Fruit fly (Drosophila melanogaster) whole organism, wandering third instar larva: ENCODE data around the gene lectin-21Cb.

ENCODE experiments used
- Abd-B ChIP-seq: fragments of >200 bp; optimal IDR thresholded peaks from 2 replicates; lab custom pipeline; 2017; ENCODE audit warnings: missing biosample characterization, missing genetic modification characterization
- CG32264 ChIP-seq: fragments of 200-800 bp; sonication (Bioruptor generic); optimal IDR thresholded peaks from 2 replicates; lab custom pipeline; 2016; ENCODE audit warnings: missing biosample characterization, missing genetic modification characterization
- CG9705 ChIP-seq: fragments of 200-800 bp; sonication (Bioruptor generic); optimal IDR thresholded peaks from 2 replicates; lab custom pipeline; 2018; ENCODE audit warnings: missing biosample characterization, mild to moderate bottlenecking, missing genetic modification characterization
- CrebA ChIP-seq: fragments of 200-800 bp; sonication (Bioruptor generic); optimal IDR thresholded peaks from 2 replicates; lab custom pipeline; 2016; ENCODE audit warnings: missing biosample characterization, mild to moderate bottlenecking, missing genetic modification characterization, borderline replicate concordance
- Dfd ChIP-seq: fragments of >200 bp; optimal IDR thresholded peaks from 2 replicates; lab custom pipeline; 2017; ENCODE audit warnings: missing biosample characterization, missing genetic modification characterization
- Dif ChIP-seq: fragments of 200-275, 200-300 bp; sonication (Bioruptor generic); optimal IDR thresholded peaks from 2 replicates; lab custom pipeline; 2018; ENCODE audit warnings: missing biosample characterization, missing genetic modification characterization; ENCODE audit not compliant: partially characterized antibody
- GATAd ChIP-seq: sonication (Bioruptor generic); optimal IDR thresholded peaks from 2 replicates; lab custom pipeline; 2016; ENCODE audit warnings: missing biosample characterization, missing genetic modification characterization
- HLH106 ChIP-seq: fragments of 200-800 bp; optimal IDR thresholded peaks from 3 replicates; lab custom pipeline; 2019; ENCODE audit warnings: missing biosample characterization, mild to moderate bottlenecking, missing genetic modification characterization, moderate library complexity
- Hnf4 ChIP-seq: fragments of 200-800 bp; sonication (Bioruptor generic); optimal IDR thresholded peaks from 2 replicates; lab custom pipeline; 2016; ENCODE audit warnings: missing biosample characterization, mild to moderate bottlenecking, missing genetic modification characterization
- Hr78 ChIP-seq: fragments of >200 bp; optimal IDR thresholded peaks from 2 replicates; lab custom pipeline; 2017; ENCODE audit warnings: missing biosample characterization, missing genetic modification characterization
- Hr83 ChIP-seq: fragments of 200-300 bp; sonication (Bioruptor generic); optimal IDR thresholded peaks from 2 replicates; lab custom pipeline; 2016; ENCODE audit warnings: missing biosample characterization, mild to moderate bottlenecking, missing genetic modification characterization, moderate library complexity; ENCODE audit not compliant: poor library complexity, severe bottlenecking
- Jra ChIP-seq: sonication (Bioruptor generic); optimal IDR thresholded peaks from 2 replicates; lab custom pipeline; 2016; ENCODE audit warnings: missing biosample characterization, missing genetic modification characterization
- Mio ChIP-seq: sonication (Bioruptor generic); optimal IDR thresholded peaks from 2 replicates; lab custom pipeline; 2016; ENCODE audit warnings: missing biosample characterization, missing genetic modification characterization
- Myc ChIP-seq: fragments of >200 bp; optimal IDR thresholded peaks from 2 replicates; lab custom pipeline; 2017
- N ChIP-seq: fragments of >200 bp; optimal IDR thresholded peaks from 2 replicates; lab custom pipeline; 2018; ENCODE audit warnings: missing biosample characterization, missing external identifiers, missing genetic modification characterization
- OdsH ChIP-seq: fragments of 200-800 bp; sonication (Bioruptor generic); optimal IDR thresholded peaks from 2 replicates; lab custom pipeline; 2016; ENCODE audit warnings: missing biosample characterization, mild to moderate bottlenecking, missing genetic modification characterization
- Rel ChIP-seq, 2 experiments: fragments of 200-800 bp; sonication (Bioruptor generic) in 1 of 2; optimal IDR thresholded peaks; 2 replicates in 1 of 2; 3 replicates in 1 of 2; lab custom pipeline; 2016 to 2019; ENCODE audit warnings: mild to moderate bottlenecking in 2 of 2, missing biosample characterization in 2 of 2, missing genetic modification characterization in 2 of 2, moderate library complexity in 1 of 2
- Sp1 ChIP-seq: fragments of 200-800 bp; sonication (Bioruptor generic); optimal IDR thresholded peaks from 3 replicates; lab custom pipeline; 2019; ENCODE audit warnings: missing biosample characterization, mild to moderate bottlenecking, missing genetic modification characterization, moderate library complexity
- Vsx2 ChIP-seq: fragments of 200-300, 225-300 bp; sonication (Bioruptor generic); optimal IDR thresholded peaks from 2 replicates; lab custom pipeline; 2018; ENCODE audit warnings: missing biosample characterization, missing genetic modification characterization; ENCODE audit not compliant: partially characterized antibody
- br ChIP-seq: fragments of 200-800 bp; sonication (Bioruptor generic); optimal IDR thresholded peaks from 2 replicates; lab custom pipeline; 2016; ENCODE audit warnings: missing biosample characterization, missing genetic modification characterization
- brk ChIP-seq: fragments of 200-800 bp; sonication (Bioruptor generic); optimal IDR thresholded peaks from 2 replicates; lab custom pipeline; 2016; ENCODE audit warnings: missing biosample characterization, mild to moderate bottlenecking, missing genetic modification characterization
- dl ChIP-seq, 2 experiments: fragments of 175-275, 200-275 bp in 1 of 2; fragments of 200-275 bp in 1 of 2; sonication (Bioruptor generic); optimal IDR thresholded peaks; lab custom pipeline; 2018; ENCODE audit warnings: mild to moderate bottlenecking in 2 of 2, missing biosample characterization in 2 of 2, missing genetic modification characterization in 2 of 2, moderate library complexity in 2 of 2; ENCODE audit not compliant: partially characterized antibody in 2 of 2, insufficient read depth in 1 of 2
- dmrt93B ChIP-seq: fragments of 200-800 bp; sonication (Bioruptor generic); optimal IDR thresholded peaks from 2 replicates; lab custom pipeline; 2018; ENCODE audit warnings: missing biosample characterization, mild to moderate bottlenecking, missing genetic modification characterization
- dsf ChIP-seq: sonication (Bioruptor generic); optimal IDR thresholded peaks from 2 replicates; lab custom pipeline; 2016; ENCODE audit warnings: missing biosample characterization, missing genetic modification characterization, borderline replicate concordance
- ey ChIP-seq: fragments of 200-800 bp; sonication (Bioruptor generic); optimal IDR thresholded peaks from 2 replicates; lab custom pipeline; 2016; ENCODE audit warnings: missing biosample characterization, missing genetic modification characterization
- foxo ChIP-seq, 2 experiments: fragments of 200-800 bp; sonication (Bioruptor generic); optimal IDR thresholded peaks; 2 replicates in 1 of 2; 3 replicates in 1 of 2; lab custom pipeline; 2016 to 2017; ENCODE audit warnings: missing biosample characterization in 2 of 2, missing genetic modification characterization in 2 of 2
- fru ChIP-seq: fragments of 200-800 bp; sonication (Bioruptor generic); optimal IDR thresholded peaks from 3 replicates; lab custom pipeline; 2016; ENCODE audit warnings: missing biosample characterization, mild to moderate bottlenecking, missing genetic modification characterization
- h ChIP-seq: fragments of 200-800 bp; sonication (Bioruptor generic); optimal IDR thresholded peaks from 3 replicates; lab custom pipeline; 2016; ENCODE audit warnings: missing biosample characterization, mild to moderate bottlenecking, missing genetic modification characterization
- jim ChIP-seq: fragments of 175-275, 200-325 bp; sonication (Bioruptor generic); optimal IDR thresholded peaks from 2 replicates; lab custom pipeline; 2016; ENCODE audit warnings: missing biosample characterization, mild to moderate bottlenecking, missing genetic modification characterization
- lola ChIP-seq: fragments of >200 bp; optimal IDR thresholded peaks from 2 replicates; lab custom pipeline; 2017; ENCODE audit warnings: missing biosample characterization, missing genetic modification characterization
- pan ChIP-seq: fragments of >200 bp; optimal IDR thresholded peaks from 2 replicates; lab custom pipeline; 2017
- psq ChIP-seq: fragments of 200-800 bp; sonication (Bioruptor generic); optimal IDR thresholded peaks from 3 replicates; lab custom pipeline; 2017; ENCODE audit warnings: missing biosample characterization, mild to moderate bottlenecking, missing genetic modification characterization, moderate library complexity
- rgr ChIP-seq: fragments of 200-800 bp; sonication (Bioruptor generic); optimal IDR thresholded peaks from 3 replicates; lab custom pipeline; 2016; ENCODE audit warnings: missing biosample characterization, mild to moderate bottlenecking, missing genetic modification characterization
- sage ChIP-seq: fragments of 200-800 bp; sonication (Bioruptor generic); optimal IDR thresholded peaks from 2 replicates; lab custom pipeline; 2016; ENCODE audit warnings: missing biosample characterization, mild to moderate bottlenecking, missing genetic modification characterization
- sv ChIP-seq: fragments of 200-800 bp; sonication (Bioruptor generic); optimal IDR thresholded peaks from 3 replicates; lab custom pipeline; 2016; ENCODE audit warnings: missing biosample characterization, missing genetic modification characterization
- tai ChIP-seq: sonication (Bioruptor generic); optimal IDR thresholded peaks from 2 replicates; lab custom pipeline; 2016; ENCODE audit warnings: missing biosample characterization, missing genetic modification characterization
- usp ChIP-seq: fragments of >200 bp; optimal IDR thresholded peaks from 2 replicates; lab custom pipeline; 2017; ENCODE audit warnings: missing biosample characterization, missing genetic modification characterization
- woc ChIP-seq: sonication (Bioruptor generic); optimal IDR thresholded peaks from 2 replicates; lab custom pipeline; 2016; ENCODE audit warnings: missing biosample characterization, mild to moderate bottlenecking, missing genetic modification characterization

lectin-21Cb gene

dm6 chr2L:664306-664705 lies 43.3 kb upstream of the lectin-21Cb start:
- TF ChIP-seq pan (lab: Kevin White, UChicago) (no peak), psq (GFP tag; lab: Kevin White, UChicago) (peak; percentile 8), brk (GFP tag; lab: Kevin White, UChicago) (no peak), Vsx2 (no peak), Dfd (GFP tag; lab: Kevin White, UChicago) (no peak), OdsH (GFP tag; lab: Kevin White, UChicago) (no peak), Mio (GFP tag; lab: Kevin White, UChicago) (no peak), fru (GFP tag; lab: Kevin White, UChicago) (peak; percentile 43), Myc (lab: Kevin White, UChicago) (no peak), tai (GFP tag; lab: Kevin White, UChicago) (no peak), Abd-B (GFP tag; lab: Kevin White, UChicago) (no peak), CG32264 (GFP tag; lab: Kevin White, UChicago) (no peak), h (GFP tag; lab: Kevin White, UChicago) (peak; percentile 43), N (GFP tag; lab: Kevin White, UChicago) (no peak), dl (GFP tag; optimal IDR thresholded peaks at IDR 0.05; lab: Kevin White, UChicago; ENCODE audit: insufficient read depth in 1 of 2, partially characterized antibody in 2 of 2) (no peak), HLH106 (tag; lab: Kevin White, UChicago) (peak; percentile 23), CrebA (GFP tag; lab: Kevin White, UChicago) (no peak), CG9705 (GFP tag; lab: Kevin White, UChicago) (no peak), foxo (GFP tag; optimal IDR thresholded peaks at IDR 0.05; lab: Kevin White, UChicago) (peak in 1 of 2 experiments; percentile 38), Hnf4 (GFP tag; lab: Kevin White, UChicago) (no peak), woc (no peak), GATAd (GFP tag; lab: Kevin White, UChicago) (no peak), Hr78 (GFP tag; lab: Kevin White, UChicago) (no peak), jim (GFP tag; lab: Kevin White, UChicago) (no peak), dsf (GFP tag; lab: Kevin White, UChicago) (no peak), usp (GFP tag; lab: Kevin White, UChicago) (no peak), dmrt93B (no peak), sage (GFP tag; lab: Kevin White, UChicago) (no peak), Sp1 (GFP tag; lab: Kevin White, UChicago) (no peak), Jra (GFP tag; lab: Kevin White, UChicago) (no peak), Hr83 (GFP tag; lab: Kevin White, UChicago) (no peak), ey (GFP tag; lab: Kevin White, UChicago) (peak; percentile 5), br (peak; percentile 0), rgr (peak; percentile 24), Dif (no peak), lola (no peak), Rel (GFP tag; optimal IDR thresholded peaks at IDR 0.05; lab: Kevin White, UChicago) (no peak), Rel (tag; optimal IDR thresholded peaks at IDR 0.05; lab: Kevin White, UChicago) (no peak), sv (GFP tag; lab: Kevin White, UChicago) (no peak)

- TF ChIP-seq Mio (GFP tag; lab: Kevin White, UChicago), result no peak
- TF ChIP-seq Hr83 (GFP tag; lab: Kevin White, UChicago), result no peak
- TF ChIP-seq fru (GFP tag; lab: Kevin White, UChicago), result no peak
- TF ChIP-seq Rel (GFP tag; optimal IDR thresholded peaks at IDR 0.05; lab: Kevin White, UChicago), result no peak
- no peak for TF ChIP-seq Rel (tag; optimal IDR thresholded peaks at IDR 0.05; lab: Kevin White, UChicago)
- TF ChIP-seq jim (GFP tag; lab: Kevin White, UChicago), result no peak
- TF ChIP-seq ey (GFP tag; lab: Kevin White, UChicago), result no peak
- no peak for TF ChIP-seq rgr
- no peak for TF ChIP-seq HLH106 (tag; lab: Kevin White, UChicago)
- TF ChIP-seq Myc (lab: Kevin White, UChicago), result no peak
- TF ChIP-seq Jra (GFP tag; lab: Kevin White, UChicago), result no peak
- no peak for TF ChIP-seq Sp1 (GFP tag; lab: Kevin White, UChicago)
- TF ChIP-seq Vsx2, result no peak
- no peak for TF ChIP-seq dmrt93B
- TF ChIP-seq Hnf4 (GFP tag; lab: Kevin White, UChicago), result no peak
- no peak for TF ChIP-seq brk (GFP tag; lab: Kevin White, UChicago)
- no peak for TF ChIP-seq sv (GFP tag; lab: Kevin White, UChicago)
- no peak for TF ChIP-seq pan (lab: Kevin White, UChicago)
Observed at dm6 chr2L:660979-661378, 40.0 kb upstream of the lectin-21Cb start.
